Worm (Caenorhabditis elegans) whole organism, mixed stage, embryonic: Measurements from ENCODE around the gene F26F2.5.

Experiments used
- bed-3 ChIP-seq: fragments of 200-800 bp; sonication (Bioruptor generic); optimal IDR thresholded peaks from 3 replicates; lab custom pipeline; 2018; ENCODE audit warnings: mild to moderate bottlenecking, missing genetic modification characterization, moderate library complexity, missing compliant biosample characterization
- ces-1 ChIP-seq: fragments of 150-350 bp; optimal IDR thresholded peaks from 2 replicates; lab custom pipeline; 2014; ENCODE audit warnings: missing biosample characterization, missing genetic modification reagents, missing genetic modification characterization
- elt-3 ChIP-seq: fragments of 150-350 bp; optimal IDR thresholded peaks from 2 replicates; lab custom pipeline; 2014; ENCODE audit warnings: missing biosample characterization, missing genetic modification characterization
- lsy-2 ChIP-seq: fragments of 150-350 bp; optimal IDR thresholded peaks from 2 replicates; lab custom pipeline; 2014; ENCODE audit warnings: missing biosample characterization, missing genetic modification characterization
- nhr-237 ChIP-seq: fragments of 150-350 bp; optimal IDR thresholded peaks from 2 replicates; lab custom pipeline; 2014; ENCODE audit warnings: missing biosample characterization, missing genetic modification characterization
- nhr-28 ChIP-seq: fragments of 150-350 bp; optimal IDR thresholded peaks from 2 replicates; lab custom pipeline; 2014; ENCODE audit warnings: missing biosample characterization, missing genetic modification characterization
- nhr-76 ChIP-seq: sonication (generic microtip); optimal IDR thresholded peaks from 2 replicates; lab custom pipeline; 2017; ENCODE audit warnings: missing biosample characterization, missing genetic modification characterization
- pha-4 ChIP-seq: fragments of 150-350 bp; optimal IDR thresholded peaks from 2 replicates; lab custom pipeline; 2018; ENCODE audit warnings: missing biosample characterization, missing genetic modification reagents, missing genetic modification characterization
- unc-62 ChIP-seq: fragments of 150-350 bp; optimal IDR thresholded peaks from 2 replicates; lab custom pipeline; 2014; ENCODE audit warnings: missing biosample characterization, missing genetic modification reagents, missing genetic modification characterization
- ztf-11 ChIP-seq: fragments of 150-350 bp; optimal IDR thresholded peaks from 2 replicates; lab custom pipeline; 2014; ENCODE audit warnings: missing biosample characterization, missing genetic modification characterization

ce11 chrV:20566454-20566853 is 7.0 kb upstream of the F26F2.5 start, which contains the start of gene F26F2.3:
- TF ChIP-seq ces-1 (GFP tag; lab: Kevin White, UChicago) (no peak), bed-3 (GFP tag; lab: Kevin White, UChicago) (no peak), lsy-2 (tag; lab: Kevin White, UChicago) (no peak), ztf-11 (tag; lab: Kevin White, UChicago) (no peak), unc-62 (GFP tag; lab: Kevin White, UChicago) (no peak), elt-3 (no peak), pha-4 (tag; lab: Kevin White, UChicago) (no peak), nhr-76 (no peak), nhr-28 (tag; lab: Kevin White, UChicago) (no peak), nhr-237 (tag; lab: Kevin White, UChicago) (no peak)
